Worm (Caenorhabditis elegans): Measurements from ENCODE around the gene arrd-12.

ce11 chrII:13732577-13732976, 33.5 kb upstream of the arrd-12 start:
- TF ChIP-seq cog-1 (tag; optimal IDR thresholded peaks at IDR 0.05) (no peak), klf-2 (GFP tag; conservative IDR thresholded peaks at IDR 0.05) (no peak), ztf-29 (GFP tag; IDR thresholded peaks at IDR 0.05) (no peak), tab-1 (GFP tag; IDR thresholded peaks at IDR 0.05) (no peak), flt-1 (GFP tag; IDR thresholded peaks at IDR 0.05) (no peak)

Data from whole organism, midembryonic.